Worm (Caenorhabditis elegans) whole organism, L4 larva: ENCODE results near the gene Y57G11B.2.

ENCODE experiments used
- F10B5.3 ChIP-seq: sonication (generic microtip); optimal IDR thresholded peaks from 2 replicates; lab custom pipeline; 2016; ENCODE audit warnings: mild to moderate bottlenecking, missing genetic modification characterization, missing compliant biosample characterization
- F26F4.8 ChIP-seq: fragments of 200-800 bp; sonication (Bioruptor generic); conservative IDR thresholded peaks from 2 replicates; pipeline ENCODE4 v1.3.6; 2022; ENCODE audit warnings: missing genetic modification characterization, missing compliant biosample characterization
- F44E2.7 ChIP-seq: fragments of 200-800 bp; sonication (Bioruptor generic); IDR thresholded peaks from 2 replicates; pipeline ENCODE4 v2.1.2; 2022; ENCODE audit warnings: missing genetic modification characterization, missing compliant biosample characterization
- R02D3.7 ChIP-seq: fragments of 150-350 bp; sonication (generic microtip); optimal IDR thresholded peaks from 3 replicates; lab custom pipeline; 2014; ENCODE audit warnings: missing biosample characterization, missing genetic modification characterization
- T20F7.1 ChIP-seq: fragments of 200-800 bp; sonication (Bioruptor generic); optimal IDR thresholded peaks from 2 replicates; lab custom pipeline; 2018; ENCODE audit warnings: mild to moderate bottlenecking, missing genetic modification characterization, missing compliant biosample characterization
- T26A8.4 ChIP-seq: fragments of 200-800 bp; sonication (Bioruptor generic); IDR thresholded peaks from 2 replicates; pipeline ENCODE4 v1.3.6; 2022; ENCODE audit warnings: missing genetic modification characterization, missing compliant biosample characterization
- Y105C5A.15 ChIP-seq: fragments of 200-800 bp; sonication (Bioruptor generic); IDR thresholded peaks from 2 replicates; pipeline ENCODE4 v1.3.6; 2022; ENCODE audit warnings: missing genetic modification characterization, missing compliant biosample characterization
- Y75B8A.6 ChIP-seq: fragments of 200-800 bp; sonication (Bioruptor generic); IDR thresholded peaks from 2 replicates; pipeline ENCODE4 v1.3.6; 2022; ENCODE audit warnings: missing genetic modification reagents, missing genetic modification characterization, missing compliant biosample characterization
- ZK337.2 ChIP-seq: fragments of 200-800 bp; sonication (Bioruptor generic); IDR thresholded peaks from 2 replicates; pipeline ENCODE4 v1.3.6; 2022; ENCODE audit warnings: missing genetic modification reagents, missing genetic modification characterization, missing compliant biosample characterization
- ZK546.5 ChIP-seq, 2 experiments: sonication (generic microtip); optimal IDR thresholded peaks; 2 replicates each; lab custom pipeline; 2017; ENCODE audit warnings: missing biosample characterization in 2 of 2, missing genetic modification characterization in 2 of 2
- ama-1 ChIP-seq: fragments of 150-350 bp; optimal IDR thresholded peaks from 2 replicates; lab custom pipeline; 2014; ENCODE audit warnings: inconsistent platforms, mixed read lengths
- attf-4 ChIP-seq: sonication (generic microtip); optimal IDR thresholded peaks from 3 replicates; lab custom pipeline; 2017; ENCODE audit warnings: missing biosample characterization, missing genetic modification characterization
- ceh-20 ChIP-seq: fragments of 200-800 bp; sonication (Bioruptor generic); IDR thresholded peaks from 2 replicates; pipeline ENCODE4 v1.3.6; 2022; ENCODE audit warnings: missing genetic modification reagents, missing genetic modification characterization, missing compliant biosample characterization
- ceh-82 ChIP-seq: sonication (generic microtip); optimal IDR thresholded peaks from 2 replicates; lab custom pipeline; 2017; ENCODE audit warnings: missing biosample characterization, missing genetic modification characterization
- daf-16 ChIP-seq, 3 experiments: sonication (generic microtip); optimal IDR thresholded peaks; 2 replicates each; lab custom pipeline; 2016 to 2017; ENCODE audit warnings: missing genetic modification characterization in 3 of 3, missing genetic modification reagents in 3 of 3, mild to moderate bottlenecking in 2 of 3, missing compliant biosample characterization in 2 of 3, missing biosample characterization in 1 of 3, moderate library complexity in 1 of 3
- daf-8 ChIP-seq: fragments of 200-800 bp; sonication (Bioruptor generic); IDR thresholded peaks from 2 replicates; pipeline ENCODE4 v1.3.6; 2022; ENCODE audit warnings: missing genetic modification characterization, missing compliant biosample characterization
- dmd-6 ChIP-seq: fragments of 200-800 bp; sonication (Bioruptor generic); IDR thresholded peaks from 2 replicates; pipeline ENCODE4 v1.3.6; 2022; ENCODE audit warnings: missing genetic modification reagents, missing genetic modification characterization, missing compliant biosample characterization
- dmd-8 ChIP-seq: fragments of 200-800 bp; sonication (Bioruptor generic); IDR thresholded peaks from 2 replicates; pipeline ENCODE4 v1.3.6; 2022; ENCODE audit warnings: missing genetic modification characterization, missing compliant biosample characterization
- fos-1 ChIP-seq: fragments of 150-350 bp; optimal IDR thresholded peaks from 2 replicates; lab custom pipeline; 2014; ENCODE audit warnings: missing biosample characterization, missing genetic modification characterization
- gei-8 ChIP-seq: fragments of 200-800 bp; sonication (Bioruptor generic); optimal IDR thresholded peaks from 2 replicates; lab custom pipeline; 2018; ENCODE audit warnings: mild to moderate bottlenecking, missing genetic modification characterization, missing compliant biosample characterization
- hif-1 ChIP-seq, 2 experiments: sonication (generic microtip); optimal IDR thresholded peaks; 2 replicates each; lab custom pipeline; 2016 to 2017; ENCODE audit warnings: missing compliant biosample characterization in 2 of 2, missing genetic modification characterization in 2 of 2, missing genetic modification reagents in 2 of 2, missing genotype in 2 of 2, mild to moderate bottlenecking in 1 of 2
- hlh-30 ChIP-seq: sonication (generic microtip); optimal IDR thresholded peaks from 2 replicates; lab custom pipeline; 2017; ENCODE audit warnings: antibody characterized with exemption, mild to moderate bottlenecking, missing genetic modification characterization, missing compliant biosample characterization; ENCODE audit not compliant: insufficient read depth
- lim-7 ChIP-seq: fragments of 200-800 bp; sonication (Bioruptor generic); IDR thresholded peaks from 2 replicates; pipeline ENCODE4 v1.3.6; 2022; ENCODE audit warnings: missing genetic modification characterization, missing compliant biosample characterization
- lin-1 ChIP-seq: fragments of 200-800 bp; sonication (Bioruptor generic); IDR thresholded peaks from 2 replicates; pipeline ENCODE4 v1.3.6; 2022; ENCODE audit warnings: missing genetic modification reagents, missing genetic modification characterization, missing compliant biosample characterization
- lin-13 ChIP-seq: fragments of 150-350 bp; optimal IDR thresholded peaks from 2 replicates; lab custom pipeline; 2014; ENCODE audit warnings: missing biosample characterization, missing genetic modification reagents, missing genetic modification characterization
- lin-29 ChIP-seq: fragments of 200-800 bp; sonication (Bioruptor generic); IDR thresholded peaks from 2 replicates; pipeline ENCODE4 v1.3.6; 2022; ENCODE audit warnings: missing genetic modification reagents, missing genetic modification characterization, missing compliant biosample characterization
- lin-39 ChIP-seq: fragments of 150-350 bp; optimal IDR thresholded peaks from 2 replicates; lab custom pipeline; 2014; ENCODE audit warnings: missing biosample characterization, missing genetic modification reagents, missing genetic modification characterization
- madf-9 ChIP-seq: fragments of 200-800 bp; sonication (Bioruptor generic); conservative IDR thresholded peaks from 2 replicates; pipeline ENCODE4 v1.3.6; 2022; ENCODE audit warnings: missing genetic modification reagents, missing genetic modification characterization, missing compliant biosample characterization
- mdt-29 ChIP-seq: fragments of 200-800 bp; sonication (Bioruptor generic); IDR thresholded peaks from 2 replicates; pipeline ENCODE4 v1.3.6; 2022; ENCODE audit warnings: missing genetic modification reagents, missing genetic modification characterization, missing compliant biosample characterization
- mes-2 ChIP-seq: sonication (generic microtip); optimal IDR thresholded peaks from 2 replicates; lab custom pipeline; 2016; ENCODE audit warnings: missing genotype, mild to moderate bottlenecking, missing genetic modification characterization, missing compliant biosample characterization; ENCODE audit not compliant: poor library complexity, severe bottlenecking
- mxl-2 ChIP-seq: fragments of 200-800 bp; sonication (Bioruptor generic); conservative IDR thresholded peaks from 2 replicates; pipeline ENCODE4 v1.3.6; 2022; ENCODE audit warnings: missing genetic modification reagents, missing genetic modification characterization, missing compliant biosample characterization
- nhr-10 ChIP-seq: fragments of 150-350 bp; optimal IDR thresholded peaks from 2 replicates; lab custom pipeline; 2014; ENCODE audit warnings: missing biosample characterization, missing genetic modification characterization
- nhr-102 ChIP-seq: sonication (generic microtip); optimal IDR thresholded peaks from 2 replicates; lab custom pipeline; 2016; ENCODE audit warnings: mild to moderate bottlenecking, missing genetic modification characterization, moderate library complexity, missing compliant biosample characterization
- nhr-111 ChIP-seq: fragments of 200-800 bp; sonication (Bioruptor generic); optimal IDR thresholded peaks from 2 replicates; lab custom pipeline; 2018; ENCODE audit warnings: mild to moderate bottlenecking, missing genetic modification characterization, missing compliant biosample characterization
- nhr-25 ChIP-seq: sonication (generic microtip); optimal IDR thresholded peaks from 2 replicates; lab custom pipeline; 2017; ENCODE audit warnings: missing genetic modification characterization, mild to moderate bottlenecking, missing compliant biosample characterization, antibody characterized with exemption, moderate library complexity, borderline replicate concordance; ENCODE audit not compliant: insufficient read depth
- nhr-28 ChIP-seq: fragments of 150-350 bp; optimal IDR thresholded peaks from 2 replicates; lab custom pipeline; 2014; ENCODE audit warnings: missing biosample characterization, missing genetic modification characterization
- nhr-41 ChIP-seq: fragments of 200-800 bp; sonication (Bioruptor generic); IDR thresholded peaks from 2 replicates; pipeline ENCODE4 v1.3.6; 2022; ENCODE audit warnings: missing genetic modification reagents, missing genetic modification characterization, missing compliant biosample characterization
- nhr-42 ChIP-seq: fragments of 200-800 bp; sonication (Bioruptor generic); IDR thresholded peaks from 2 replicates; pipeline ENCODE4 v1.3.6; 2022; ENCODE audit warnings: missing genetic modification characterization, missing compliant biosample characterization
- nhr-77 ChIP-seq: fragments of 150-350 bp; optimal IDR thresholded peaks from 2 replicates; lab custom pipeline; 2014; ENCODE audit warnings: missing biosample characterization, missing genetic modification characterization
- php-3 ChIP-seq: fragments of 200-800 bp; sonication (Bioruptor generic); IDR thresholded peaks from 2 replicates; pipeline ENCODE4 v1.3.6; 2022; ENCODE audit warnings: missing genetic modification reagents, missing genetic modification characterization, missing compliant biosample characterization
- pqm-1 ChIP-seq: sonication (generic microtip); optimal IDR thresholded peaks from 2 replicates; lab custom pipeline; 2017; ENCODE audit warnings: missing biosample characterization, missing genetic modification characterization
- skn-1 ChIP-seq: fragments of 150-350 bp; optimal IDR thresholded peaks from 2 replicates; lab custom pipeline; 2014; ENCODE audit warnings: missing biosample characterization, missing genetic modification characterization
- snpc-4 ChIP-seq: fragments of 150-350 bp; optimal IDR thresholded peaks from 2 replicates; lab custom pipeline; 2014; ENCODE audit warnings: missing biosample characterization, missing genetic modification characterization
- spr-1 ChIP-seq: sonication (generic microtip); optimal IDR thresholded peaks from 2 replicates; lab custom pipeline; 2016; ENCODE audit warnings: mild to moderate bottlenecking, missing genetic modification characterization, missing compliant biosample characterization
- tag-97 ChIP-seq: fragments of 200-800 bp; sonication (Bioruptor generic); IDR thresholded peaks from 2 replicates; pipeline ENCODE4 v1.3.6; 2022; ENCODE audit warnings: missing genetic modification characterization, missing compliant biosample characterization
- unc-130 ChIP-seq: sonication (generic microtip); optimal IDR thresholded peaks from 2 replicates; lab custom pipeline; 2016; ENCODE audit warnings: missing genetic modification reagents, missing genetic modification characterization, missing compliant biosample characterization
- zag-1 ChIP-seq: fragments of 150-350 bp; optimal IDR thresholded peaks from 2 replicates; lab custom pipeline; 2014; ENCODE audit warnings: missing biosample characterization, missing genetic modification characterization
- zfp-2 ChIP-seq: sonication (generic microtip); optimal IDR thresholded peaks from 2 replicates; lab custom pipeline; 2016; ENCODE audit warnings: mild to moderate bottlenecking, missing genetic modification characterization, missing compliant biosample characterization
- zip-2 ChIP-seq: fragments of 150-350 bp; optimal IDR thresholded peaks from 2 replicates; lab custom pipeline; 2014; ENCODE audit warnings: missing biosample characterization, missing genetic modification characterization
- ztf-7 ChIP-seq: fragments of 150-350 bp; optimal IDR thresholded peaks from 2 replicates; lab custom pipeline; 2014; ENCODE audit warnings: missing biosample characterization, missing genetic modification characterization

Y57G11B.2 gene

ce11 chrIV:14610942-14611724 lies 46.0 kb downstream of the Y57G11B.2 start (continued):
- TF ChIP-seq ceh-20 (GFP tag; lab: Robert Waterston, UW) (no peak), snpc-4 (no peak), ama-1 (lab: Kevin White, UChicago) (no peak), lin-1 (GFP tag; lab: Robert Waterston, UW) (no peak), nhr-10 (no peak), daf-8 (GFP tag; lab: Robert Waterston, UW) (no peak), attf-4 (tag; lab: Kevin White, UChicago) (no peak), T26A8.4 (GFP tag; lab: Robert Waterston, UW) (0 out of 2 replicates have a peak, but pooled peaks have one; percentile 64), lin-13 (GFP tag; lab: Kevin White, UChicago) (peak; percentile 22), nhr-42 (GFP tag; lab: Robert Waterston, UW) (no peak), tag-97 (no peak), php-3 (GFP tag; lab: Robert Waterston, UW) (no peak), lim-7 (GFP tag; lab: Robert Waterston, UW) (no peak), lin-39 (tag; lab: Kevin White, UChicago) (no peak), spr-1 (tag; lab: Kevin White, UChicago) (no peak), dmd-8 (GFP tag; lab: Robert Waterston, UW) (no peak), daf-16 (GFP tag; optimal IDR thresholded peaks at IDR 0.05; lab: Kevin White, UChicago) (peak; percentile 47 to 51), daf-16 (tag; optimal IDR thresholded peaks at IDR 0.05; lab: Kevin White, UChicago) (peak; percentile 80), ZK546.5 (tag; optimal IDR thresholded peaks at IDR 0.05; lab: Kevin White, UChicago) (no peak), hlh-30 (peak; percentile 83), nhr-102 (peak; percentile 23), mxl-2 (no peak), zag-1 (tag; lab: Kevin White, UChicago) (no peak), nhr-111 (GFP tag; lab: Kevin White, UChicago) (no peak), nhr-77 (tag; lab: Kevin White, UChicago) (peak; percentile 69), dmd-6 (GFP tag; lab: Robert Waterston, UW) (peak; percentile 95), gei-8 (GFP tag; lab: Kevin White, UChicago) (peak; percentile 59), Y105C5A.15 (GFP tag; lab: Robert Waterston, UW) (0 out of 2 replicates have a peak, but pooled peaks have one; percentile 52), hif-1 (tag; optimal IDR thresholded peaks at IDR 0.05; lab: Kevin White, UChicago) (peak in 1 of 2 experiments; percentile 30), fos-1 (tag; lab: Kevin White, UChicago) (no peak), nhr-41 (no peak), ztf-7 (tag; lab: Kevin White, UChicago) (no peak), mes-2 (tag; lab: Kevin White, UChicago) (peak; percentile 45), lin-29 (GFP tag; lab: Robert Waterston, UW) (no peak), unc-130 (GFP tag; lab: Kevin White, UChicago) (no peak), mdt-29 (no peak), R02D3.7 (tag; lab: Kevin White, UChicago) (no peak), F26F4.8 (GFP tag; lab: Robert Waterston, UW) (no peak), F10B5.3 (tag; lab: Kevin White, UChicago) (no peak), T20F7.1 (GFP tag; lab: Kevin White, UChicago) (no peak), ZK337.2 (no peak), madf-9 (GFP tag; lab: Robert Waterston, UW) (no peak), F44E2.7 (GFP tag; lab: Robert Waterston, UW) (no peak), nhr-28 (tag; lab: Kevin White, UChicago) (peak; percentile 99), ceh-82 (tag; lab: Kevin White, UChicago) (no peak), zfp-2 (tag; lab: Kevin White, UChicago) (no peak), nhr-25 (tag; lab: Kevin White, UChicago) (peak; percentile 75), skn-1 (no peak), pqm-1 (peak; percentile 40), zip-2 (no peak), Y75B8A.6 (GFP tag; lab: Robert Waterston, UW) (no peak)
